Worm (Caenorhabditis elegans) whole organism, L4 larva: Measurements from ENCODE around the gene srt-73.

Experiments
- F10B5.3 ChIP-seq: sonication (generic microtip); optimal IDR thresholded peaks from 2 replicates; lab custom pipeline; 2016; ENCODE audit warnings: mild to moderate bottlenecking, missing genetic modification characterization, missing compliant biosample characterization
- F49E8.2 ChIP-seq: sonication (generic microtip); optimal IDR thresholded peaks from 2 replicates; lab custom pipeline; 2016; ENCODE audit warnings: missing compliant biosample characterization, mild to moderate bottlenecking, missing genetic modification characterization, borderline replicate concordance
- R02D3.7 ChIP-seq: fragments of 150-350 bp; sonication (generic microtip); optimal IDR thresholded peaks from 3 replicates; lab custom pipeline; 2014; ENCODE audit warnings: missing biosample characterization, missing genetic modification characterization
- T26A8.4 ChIP-seq: fragments of 200-800 bp; sonication (Bioruptor generic); IDR thresholded peaks from 2 replicates; pipeline ENCODE4 v1.3.6; 2022; ENCODE audit warnings: missing genetic modification characterization, missing compliant biosample characterization
- aha-1 ChIP-seq: fragments of 150-350 bp; peaks from one replicate; lab custom pipeline; 2014; ENCODE audit warnings: missing biosample characterization, missing genetic modification characterization
- aly-2 ChIP-seq: sonication (generic microtip); optimal IDR thresholded peaks from 2 replicates; lab custom pipeline; 2018; ENCODE audit warnings: missing biosample characterization, missing genetic modification characterization
- ama-1 ChIP-seq: fragments of 150-350 bp; optimal IDR thresholded peaks from 2 replicates; lab custom pipeline; 2014; ENCODE audit warnings: inconsistent platforms, mixed read lengths
- arid-1 ChIP-seq: fragments of 200-800 bp; sonication (Bioruptor generic); conservative IDR thresholded peaks from 2 replicates; pipeline ENCODE4 v1.3.6; 2022; ENCODE audit warnings: missing genetic modification reagents, missing genetic modification characterization, missing compliant biosample characterization
- attf-4 ChIP-seq: sonication (generic microtip); optimal IDR thresholded peaks from 3 replicates; lab custom pipeline; 2017; ENCODE audit warnings: missing biosample characterization, missing genetic modification characterization
- daf-19 ChIP-seq: fragments of 200-800 bp; sonication (Bioruptor generic); conservative IDR thresholded peaks from 2 replicates; pipeline ENCODE4 v1.3.6; 2022; ENCODE audit warnings: missing genetic modification characterization, missing compliant biosample characterization
- dve-1 ChIP-seq: sonication (generic microtip); optimal IDR thresholded peaks from 2 replicates; lab custom pipeline; 2017; ENCODE audit warnings: antibody characterized with exemption, mild to moderate bottlenecking, missing genetic modification characterization, missing compliant biosample characterization; ENCODE audit not compliant: insufficient read depth
- fos-1 ChIP-seq: fragments of 150-350 bp; optimal IDR thresholded peaks from 2 replicates; lab custom pipeline; 2014; ENCODE audit warnings: missing biosample characterization, missing genetic modification characterization
- gei-8 ChIP-seq: fragments of 200-800 bp; sonication (Bioruptor generic); optimal IDR thresholded peaks from 2 replicates; lab custom pipeline; 2018; ENCODE audit warnings: mild to moderate bottlenecking, missing genetic modification characterization, missing compliant biosample characterization
- hlh-11 ChIP-seq: fragments of 200-800 bp; sonication (Bioruptor generic); optimal IDR thresholded peaks from 2 replicates; lab custom pipeline; 2018; ENCODE audit warnings: mild to moderate bottlenecking, missing genetic modification characterization, missing compliant biosample characterization
- lin-1 ChIP-seq: fragments of 200-800 bp; sonication (Bioruptor generic); IDR thresholded peaks from 2 replicates; pipeline ENCODE4 v1.3.6; 2022; ENCODE audit warnings: missing genetic modification reagents, missing genetic modification characterization, missing compliant biosample characterization
- lsy-2 ChIP-seq, 2 experiments: fragments of 150-350 bp in 1 of 2; sonication (generic microtip) in 1 of 2; optimal IDR thresholded peaks; 2 replicates each; lab custom pipeline; 2014 to 2017; ENCODE audit warnings: missing biosample characterization in 2 of 2, missing genetic modification characterization in 2 of 2
- mdl-1 ChIP-seq, 2 experiments: fragments of 150-350 bp in 1 of 2; sonication (generic microtip) in 1 of 2; optimal IDR thresholded peaks; 2 replicates each; lab custom pipeline; 2014 to 2017; ENCODE audit warnings: missing biosample characterization in 2 of 2, missing genetic modification characterization in 2 of 2
- mxl-3 ChIP-seq: fragments of 200-800 bp; sonication (Bioruptor generic); optimal IDR thresholded peaks from 2 replicates; lab custom pipeline; 2018; ENCODE audit warnings: mild to moderate bottlenecking, missing genetic modification characterization, missing compliant biosample characterization
- nhr-11 ChIP-seq: fragments of 150-350 bp; optimal IDR thresholded peaks from 2 replicates; lab custom pipeline; 2014; ENCODE audit warnings: missing biosample characterization, missing genetic modification characterization
- nhr-25 ChIP-seq: sonication (generic microtip); optimal IDR thresholded peaks from 2 replicates; lab custom pipeline; 2017; ENCODE audit warnings: missing genetic modification characterization, mild to moderate bottlenecking, missing compliant biosample characterization, antibody characterized with exemption, moderate library complexity, borderline replicate concordance; ENCODE audit not compliant: insufficient read depth
- nhr-28 ChIP-seq: fragments of 150-350 bp; optimal IDR thresholded peaks from 2 replicates; lab custom pipeline; 2014; ENCODE audit warnings: missing biosample characterization, missing genetic modification characterization
- pqm-1 ChIP-seq: sonication (generic microtip); optimal IDR thresholded peaks from 2 replicates; lab custom pipeline; 2017; ENCODE audit warnings: missing biosample characterization, missing genetic modification characterization
- rbr-2 ChIP-seq: sonication (generic microtip); optimal IDR thresholded peaks from 2 replicates; lab custom pipeline; 2016; ENCODE audit warnings: missing genotype, missing genetic modification characterization, missing compliant biosample characterization
- set-16 ChIP-seq: fragments of 200-800 bp; sonication (Bioruptor generic); IDR thresholded peaks from 2 replicates; pipeline ENCODE4 v1.3.6; 2022; ENCODE audit warnings: missing genetic modification reagents, missing genetic modification characterization, missing compliant biosample characterization
- snpc-1.2 ChIP-seq: fragments of 200-800 bp; sonication (Bioruptor generic); IDR thresholded peaks from 2 replicates; pipeline ENCODE4 v1.3.6; 2022; ENCODE audit warnings: missing genetic modification reagents, missing genetic modification characterization, missing compliant biosample characterization
- spr-3 ChIP-seq: fragments of 200-800 bp; sonication (Bioruptor generic); optimal IDR thresholded peaks from 2 replicates; lab custom pipeline; 2018; ENCODE audit warnings: mild to moderate bottlenecking, missing genetic modification characterization, missing compliant biosample characterization
- tra-1 ChIP-seq: fragments of 200-800 bp; sonication (Bioruptor generic); IDR thresholded peaks from 2 replicates; pipeline ENCODE4 v1.3.6; 2022; ENCODE audit warnings: missing genetic modification reagents, missing genetic modification characterization, missing compliant biosample characterization
- unc-62 ChIP-seq, 3 experiments: fragments of 150-350 bp in 1 of 3; sonication (generic microtip); optimal IDR thresholded peaks in 2 of 3; peaks in 1 of 3; 1 replicate in 1 of 3; 2 replicates in 2 of 3; lab custom pipeline; 2014 to 2017; ENCODE audit warnings: missing biosample characterization in 3 of 3, missing genetic modification characterization in 3 of 3, missing genetic modification reagents in 3 of 3, missing genotype in 1 of 3
- zip-11 ChIP-seq: fragments of 200-800 bp; sonication (Bioruptor generic); IDR thresholded peaks from 2 replicates; pipeline ENCODE4 v1.3.6; 2022; ENCODE audit warnings: missing genetic modification characterization, missing compliant biosample characterization
- ztf-7 ChIP-seq: fragments of 150-350 bp; optimal IDR thresholded peaks from 2 replicates; lab custom pipeline; 2014; ENCODE audit warnings: missing biosample characterization, missing genetic modification characterization

Gene srt-73

DNA sequence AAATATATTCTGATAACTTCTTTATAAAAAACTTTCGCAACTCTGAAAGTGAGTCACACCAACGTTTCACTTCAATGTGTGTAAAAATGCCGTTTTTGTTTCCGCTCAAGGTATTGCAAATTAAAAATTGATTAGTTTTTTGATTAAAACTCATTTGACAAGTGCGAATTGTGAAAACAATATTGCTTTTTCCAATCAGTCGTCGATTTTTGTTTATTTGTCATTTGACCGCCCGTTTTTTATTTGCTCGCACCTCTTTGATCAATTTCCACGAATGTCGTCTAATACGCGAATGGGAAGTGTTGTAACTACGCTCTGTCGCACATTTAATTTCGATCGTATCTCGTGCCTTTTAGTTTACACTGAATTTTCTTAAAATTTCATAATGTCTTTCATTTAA lies 49.0 kb upstream of the srt-73 start, which contains the start of gene mvb-12 (continued):
- TF ChIP-seq nhr-11 (tag; lab: Kevin White, UChicago) (no peak), dve-1 (tag; lab: Kevin White, UChicago) (peak; percentile 65), T26A8.4 (GFP tag; lab: Robert Waterston, UW) (no peak), aha-1 (peak; percentile 61)

DNA sequence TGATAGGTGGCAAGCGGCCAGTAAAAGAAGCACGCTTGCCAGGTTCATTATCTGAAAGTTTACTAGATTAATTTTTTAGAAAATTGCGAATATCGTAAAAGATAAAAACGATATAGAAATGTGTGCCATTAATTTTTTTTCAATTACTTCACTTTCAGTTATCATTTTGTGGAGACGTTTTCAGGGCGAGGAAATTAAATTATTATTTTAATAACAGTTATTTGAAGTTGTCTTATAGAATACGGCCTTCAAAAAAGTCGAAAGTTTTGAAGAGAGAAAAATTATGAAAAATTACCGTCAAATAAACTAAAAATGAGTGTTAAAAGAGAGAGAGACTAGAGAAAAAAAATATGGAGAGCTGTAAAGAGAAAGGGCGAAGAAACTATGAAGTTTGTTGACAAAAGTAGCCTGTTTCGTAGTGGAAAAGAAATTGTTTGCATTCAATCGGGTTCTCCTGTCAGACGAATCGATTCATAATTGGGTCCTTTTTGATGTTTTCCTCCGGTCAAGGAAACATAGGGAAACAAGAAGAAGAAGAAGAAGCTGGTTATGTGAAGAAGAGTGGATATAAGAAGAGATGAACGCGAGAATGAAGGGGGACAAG lies 44.4 kb upstream of the srt-73 start, which contains the start of gene erp-44.2:
erp-44.2 (minus strand) TSS at position 51 of the 604 bp plus-strand sequence.
- TF ChIP-seq set-16 (GFP tag; lab: Robert Waterston, UW) (no peak), nhr-11 (tag; lab: Kevin White, UChicago) (no peak), unc-62 (GFP tag; optimal IDR thresholded peaks at IDR 0.05 in 1 of 2; lab: Kevin White, UChicago) (no peak), unc-62 (tag; optimal IDR thresholded peaks at IDR 0.05; lab: Kevin White, UChicago) (no peak), fos-1 (tag; lab: Kevin White, UChicago) (no peak), arid-1 (GFP tag; lab: Robert Waterston, UW) (no peak), aha-1 (peak; percentile 34), lin-1 (no peak), aly-2 (no peak)

ce11 chrIV:7836030-7836429 lies 43.1 kb upstream of the srt-73 start:
- TF ChIP-seq gei-8 (GFP tag; lab: Kevin White, UChicago) (no peak), mxl-3 (peak; percentile 33), ztf-7 (tag; lab: Kevin White, UChicago) (no peak), spr-3 (no peak), ama-1 (lab: Kevin White, UChicago) (no peak), zip-11 (no peak), mdl-1 (tag; optimal IDR thresholded peaks at IDR 0.05; lab: Kevin White, UChicago) (peak in 1 of 2 experiments; percentile 0), lsy-2 (tag; optimal IDR thresholded peaks at IDR 0.05; lab: Kevin White, UChicago) (peak in 1 of 2 experiments; percentile 18), nhr-28 (tag; lab: Kevin White, UChicago) (peak; percentile 83), rbr-2 (tag; lab: Kevin White, UChicago) (no peak), F49E8.2 (no peak), snpc-1.2 (GFP tag; lab: Robert Waterston, UW) (no peak), fos-1 (tag; lab: Kevin White, UChicago) (no peak), nhr-25 (tag; lab: Kevin White, UChicago) (peak; percentile 47)
- TF ChIP-seq, all 104 proteins: peak for 5

DNA sequence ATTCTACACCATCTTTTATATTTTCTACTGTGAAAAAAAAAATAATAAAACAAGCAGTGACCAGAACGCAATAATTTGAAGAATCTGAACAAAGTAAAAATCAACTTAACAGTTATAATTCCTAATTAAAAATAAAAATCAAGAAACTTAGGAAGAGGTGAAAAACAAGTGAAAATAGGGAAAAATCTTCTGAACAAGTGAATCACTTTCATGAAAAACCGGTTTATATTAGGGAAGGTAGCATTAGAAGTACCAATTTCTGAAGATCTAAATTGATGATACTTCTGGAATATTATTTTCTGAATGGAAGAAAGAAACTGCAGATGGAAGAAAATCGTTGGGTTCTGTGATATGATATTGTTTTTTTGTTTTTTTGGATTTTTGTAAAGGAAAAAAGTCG lies 42.6 kb upstream of the srt-73 start:
- TF ChIP-seq ama-1 (lab: Kevin White, UChicago) (no peak), hlh-11 (tag; lab: Kevin White, UChicago) (no peak)

DNA sequence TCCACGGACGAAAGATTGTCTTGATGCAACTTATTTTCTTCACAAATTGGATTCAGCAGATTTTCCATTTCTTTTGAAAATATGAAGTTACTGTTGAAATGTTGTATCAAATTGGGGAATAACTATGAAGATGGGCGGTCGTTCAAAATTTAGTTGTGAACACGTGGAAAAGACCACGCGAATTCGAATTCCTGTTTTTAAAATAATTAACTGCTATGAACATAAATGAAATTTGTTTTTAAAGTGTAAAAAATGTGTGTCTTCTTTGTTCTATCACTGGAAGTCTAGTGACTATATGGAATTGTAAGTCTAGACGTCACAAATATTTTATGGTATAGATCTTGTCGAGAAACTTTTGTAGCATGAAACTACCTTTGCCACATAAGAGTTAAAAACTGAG lies 40.7 kb upstream of the srt-73 start, which contains the start of gene C06A6.7:
C06A6.7 (minus strand) TSS at position 101 of the 400 bp plus-strand sequence.
- TF ChIP-seq snpc-1.2 (GFP tag; lab: Robert Waterston, UW), result no peak
- TF ChIP-seq pqm-1 (tag; lab: Kevin White, UChicago), result no peak
- TF ChIP-seq attf-4 (tag; lab: Kevin White, UChicago), result no peak
- TF ChIP-seq R02D3.7 (tag; lab: Kevin White, UChicago), result no peak
- no peak for TF ChIP-seq F10B5.3 (tag; lab: Kevin White, UChicago)
- TF ChIP-seq tra-1 (GFP tag; lab: Robert Waterston, UW), result no peak

DNA sequence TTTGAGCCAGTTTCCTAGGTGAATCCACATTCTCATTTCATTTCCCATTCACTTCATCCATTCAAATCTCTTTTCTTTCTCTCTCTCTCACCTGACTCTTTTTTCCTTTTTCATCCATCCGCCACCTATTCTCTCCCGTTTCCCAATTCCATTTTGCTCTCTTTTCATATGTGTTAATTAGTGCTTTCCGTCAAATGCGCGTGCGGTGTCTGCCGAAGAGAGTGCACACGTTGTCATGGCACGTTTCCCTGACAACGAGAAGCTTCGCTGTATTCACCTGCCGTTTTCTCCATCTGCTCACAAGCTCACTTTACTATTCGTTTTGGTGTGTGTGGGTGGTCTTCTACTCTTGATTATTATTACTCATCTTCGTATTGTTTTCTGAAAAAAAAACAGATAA lies 39.2 kb upstream of the srt-73 start:
- TF ChIP-seq nhr-11 (tag; lab: Kevin White, UChicago) (no peak), lsy-2 (tag; optimal IDR thresholded peaks at IDR 0.05; lab: Kevin White, UChicago) (no peak), nhr-28 (tag; lab: Kevin White, UChicago) (no peak), daf-19 (GFP tag; lab: Robert Waterston, UW) (0 out of 2 replicates have a peak, but pooled peaks have one; percentile 14), ama-1 (lab: Kevin White, UChicago) (no peak), aha-1 (peak; percentile 27)
